Worm (Caenorhabditis elegans) whole organism, mixed stage, embryonic: Measurements from ENCODE around the gene sru-42.

Experiments
- lin-13 ChIP-seq: fragments of 150-350 bp; optimal IDR thresholded peaks from 2 replicates; lab custom pipeline; 2014; ENCODE audit warnings: missing biosample characterization, missing genetic modification characterization
- lin-32 ChIP-seq: fragments of 200-800 bp; sonication (Bioruptor generic); optimal IDR thresholded peaks from 2 replicates; lab custom pipeline; 2018; ENCODE audit warnings: mild to moderate bottlenecking, missing genetic modification characterization, missing compliant biosample characterization
- nhr-12 ChIP-seq: fragments of 150-350 bp; optimal IDR thresholded peaks from 2 replicates; lab custom pipeline; 2014; ENCODE audit warnings: missing biosample characterization, missing genetic modification characterization
- pha-4 ChIP-seq: fragments of 150-350 bp; optimal IDR thresholded peaks from 2 replicates; lab custom pipeline; 2018; ENCODE audit warnings: missing biosample characterization, missing genetic modification reagents, missing genetic modification characterization
- ztf-11 ChIP-seq: fragments of 150-350 bp; optimal IDR thresholded peaks from 2 replicates; lab custom pipeline; 2014; ENCODE audit warnings: missing biosample characterization, missing genetic modification characterization

DNA sequence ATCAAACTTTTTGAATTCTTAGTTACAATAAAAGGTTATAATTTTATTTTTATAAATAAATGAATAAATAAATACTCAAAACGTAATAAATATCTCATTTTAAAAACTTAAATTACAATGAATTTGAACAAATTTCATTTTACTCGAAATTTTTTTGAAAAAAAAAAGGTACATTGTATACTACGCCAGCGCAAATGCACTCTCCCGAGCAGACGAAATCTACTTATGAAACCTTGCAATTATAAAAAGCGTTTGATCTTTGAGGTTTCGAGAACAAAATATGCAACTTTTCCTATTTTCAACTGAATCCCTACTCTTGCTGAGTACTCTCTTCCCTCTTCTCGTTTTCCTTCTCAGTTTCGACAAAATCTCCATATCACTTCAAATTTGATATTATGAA is 37.4 kb downstream of the sru-42 start, which contains the start of gene nhr-197:
- TF ChIP-seq lin-32 (GFP tag; lab: Kevin White, UChicago) (no peak), lin-13 (tag; lab: Kevin White, UChicago) (no peak), nhr-12 (tag; lab: Kevin White, UChicago) (no peak), ztf-11 (tag; lab: Kevin White, UChicago) (no peak), pha-4 (no peak)
